Worm (Caenorhabditis elegans) whole organism, L3 larva: ENCODE measurements around the gene cpg-9.

Experiments used
- ZK546.5 ChIP-seq: sonication (generic microtip); optimal IDR thresholded peaks from 2 replicates; lab custom pipeline; 2017; ENCODE audit warnings: missing biosample characterization, missing genetic modification characterization
- ceh-16 ChIP-seq: sonication (generic microtip); optimal IDR thresholded peaks from 2 replicates; lab custom pipeline; 2017; ENCODE audit warnings: missing biosample characterization, missing genetic modification characterization
- ceh-28 ChIP-seq: fragments of 150-350 bp; optimal IDR thresholded peaks from 2 replicates; lab custom pipeline; 2014; ENCODE audit warnings: missing biosample characterization, missing genetic modification reagents, missing genetic modification characterization
- ceh-82 ChIP-seq: fragments of 150-350 bp; optimal IDR thresholded peaks from 2 replicates; lab custom pipeline; 2014; ENCODE audit warnings: missing biosample characterization, missing genetic modification characterization
- daf-12 ChIP-seq: fragments of 150-350 bp; optimal IDR thresholded peaks from 2 replicates; lab custom pipeline; 2014; ENCODE audit warnings: missing biosample characterization, missing genetic modification reagents, missing genetic modification characterization
- egl-27 ChIP-seq: sonication (generic microtip); optimal IDR thresholded peaks from 4 replicates; lab custom pipeline; 2017; ENCODE audit warnings: missing biosample characterization, missing genetic modification reagents, missing genetic modification characterization
- elt-1 ChIP-seq: fragments of 150-350 bp; optimal IDR thresholded peaks from 2 replicates; lab custom pipeline; 2014; ENCODE audit warnings: missing biosample characterization, missing genetic modification characterization
- elt-2 ChIP-seq: sonication (generic microtip); optimal IDR thresholded peaks from 2 replicates; lab custom pipeline; 2016; ENCODE audit warnings: missing genetic modification reagents, mild to moderate bottlenecking, missing genetic modification characterization, missing compliant biosample characterization
- eor-1 ChIP-seq, 2 experiments: fragments of 150-350 bp; optimal IDR thresholded peaks; 2 replicates each; lab custom pipeline; 2014 to 2018; ENCODE audit warnings: missing biosample characterization in 2 of 2, missing genetic modification characterization in 2 of 2
- fkh-2 ChIP-seq: fragments of 150-350 bp; optimal IDR thresholded peaks from 2 replicates; lab custom pipeline; 2014; ENCODE audit warnings: missing biosample characterization, missing genetic modification reagents, missing genetic modification characterization
- jun-1 ChIP-seq: fragments of 150-350 bp; optimal IDR thresholded peaks from 2 replicates; lab custom pipeline; 2014; ENCODE audit warnings: missing biosample characterization, missing genetic modification reagents, missing genetic modification characterization
- lin-15B ChIP-seq: fragments of 150-350 bp; optimal IDR thresholded peaks from 2 replicates; lab custom pipeline; 2014; ENCODE audit warnings: missing biosample characterization, missing genetic modification characterization
- lin-39 ChIP-seq: fragments of 150-350 bp; optimal IDR thresholded peaks from 2 replicates; lab custom pipeline; 2018; ENCODE audit warnings: missing biosample characterization, missing genetic modification reagents, missing genetic modification characterization
- lsy-12 ChIP-seq: sonication (generic microtip); optimal IDR thresholded peaks from 2 replicates; lab custom pipeline; 2016; ENCODE audit warnings: mild to moderate bottlenecking, missing genetic modification characterization, missing compliant biosample characterization
- mdl-1 ChIP-seq: fragments of 150-350 bp; optimal IDR thresholded peaks from 2 replicates; lab custom pipeline; 2014; ENCODE audit warnings: missing biosample characterization, missing genetic modification characterization
- mml-1 ChIP-seq: fragments of 150-350 bp; sonication (generic microtip); optimal IDR thresholded peaks from 3 replicates; lab custom pipeline; 2014; ENCODE audit warnings: missing biosample characterization, missing genetic modification characterization
- nhr-12 ChIP-seq: fragments of 150-350 bp; optimal IDR thresholded peaks from 2 replicates; lab custom pipeline; 2014; ENCODE audit warnings: missing biosample characterization, missing genetic modification characterization
- nhr-25 ChIP-seq: sonication (generic microtip); optimal IDR thresholded peaks from 2 replicates; lab custom pipeline; 2017; ENCODE audit warnings: missing biosample characterization, missing genetic modification characterization
- nhr-28 ChIP-seq: fragments of 150-350 bp; optimal IDR thresholded peaks from 2 replicates; lab custom pipeline; 2014; ENCODE audit warnings: missing biosample characterization, missing genetic modification characterization
- nhr-67 ChIP-seq: fragments of 150-350 bp; optimal IDR thresholded peaks from 2 replicates; lab custom pipeline; 2014; ENCODE audit warnings: missing biosample characterization, missing genetic modification characterization
- nhr-77 ChIP-seq: fragments of 150-350 bp; optimal IDR thresholded peaks from 2 replicates; lab custom pipeline; 2014; ENCODE audit warnings: missing biosample characterization, missing genetic modification characterization
- pha-4 ChIP-seq: fragments of 150-350 bp; optimal IDR thresholded peaks from 2 replicates; lab custom pipeline; 2014; ENCODE audit warnings: missing biosample characterization, missing genetic modification reagents, missing genetic modification characterization
- pqm-1 ChIP-seq: fragments of 150-350 bp; optimal IDR thresholded peaks from 2 replicates; lab custom pipeline; 2017; ENCODE audit warnings: missing biosample characterization, missing genetic modification characterization, inconsistent platforms
- sea-2 ChIP-seq: fragments of 150-350 bp; sonication (generic microtip); optimal IDR thresholded peaks from 4 replicates; lab custom pipeline; 2014; ENCODE audit warnings: missing biosample characterization, missing genetic modification reagents, missing genetic modification characterization
- skn-1 ChIP-seq: fragments of 150-350 bp; optimal IDR thresholded peaks from 2 replicates; lab custom pipeline; 2014; ENCODE audit warnings: missing biosample characterization, missing genetic modification characterization
- snpc-4 ChIP-seq: fragments of 150-350 bp; optimal IDR thresholded peaks from 2 replicates; lab custom pipeline; 2014; ENCODE audit warnings: missing biosample characterization, missing genetic modification characterization
- tbx-2 ChIP-seq: sonication (generic microtip); optimal IDR thresholded peaks from 2 replicates; lab custom pipeline; 2016; ENCODE audit warnings: mild to moderate bottlenecking, missing genetic modification characterization, missing compliant biosample characterization
- unc-39 ChIP-seq: sonication (generic microtip); optimal IDR thresholded peaks from 4 replicates; lab custom pipeline; 2017; ENCODE audit warnings: missing biosample characterization, missing genetic modification characterization
- unc-62 ChIP-seq: fragments of 150-350 bp; sonication (generic microtip); optimal IDR thresholded peaks from 4 replicates; lab custom pipeline; 2014; ENCODE audit warnings: missing biosample characterization, missing genetic modification reagents, missing genetic modification characterization
- zag-1 ChIP-seq: fragments of 150-350 bp; optimal IDR thresholded peaks from 2 replicates; lab custom pipeline; 2014; ENCODE audit warnings: missing biosample characterization, missing genetic modification characterization
- ztf-11 ChIP-seq: fragments of 150-350 bp; optimal IDR thresholded peaks from 2 replicates; lab custom pipeline; 2014; ENCODE audit warnings: missing biosample characterization, missing genetic modification characterization

cpg-9 gene

ce11 chrIV:3076802-3077201 is 6.8 kb upstream of the cpg-9 start:
- TF ChIP-seq lsy-12 (tag; lab: Kevin White, UChicago) = no peak
- TF ChIP-seq nhr-77 (tag; lab: Kevin White, UChicago) = no peak
- no peak for TF ChIP-seq zag-1

DNA sequence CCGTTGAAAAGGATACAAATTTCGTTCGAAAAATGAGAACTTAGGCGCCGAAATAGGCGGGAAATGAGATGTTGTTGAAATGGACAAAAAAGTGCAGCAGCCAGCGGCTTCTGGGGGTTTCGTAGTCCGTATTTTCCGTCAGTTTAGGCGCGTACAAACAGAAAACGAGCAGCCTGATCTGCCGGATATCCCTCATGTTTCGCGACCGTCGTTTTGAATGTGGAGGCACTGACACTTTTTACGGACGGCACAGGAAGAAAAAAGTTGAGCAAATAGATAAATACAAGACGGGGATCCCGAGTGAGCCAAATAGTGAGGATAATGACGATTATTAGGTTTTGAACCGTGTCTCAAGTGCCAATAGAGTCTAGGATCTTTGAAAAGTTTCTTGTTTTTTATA is 6.2 kb upstream of the cpg-9 start, which contains the start of gene Y67D8C.22:
Gene Y67D8C.22 (minus strand): TSS at position 101 of the 400 bp plus-strand sequence.
- no peak for TF ChIP-seq ztf-11 (tag; lab: Kevin White, UChicago)
- TF ChIP-seq fkh-2 (tag; lab: Kevin White, UChicago) = no peak
- no peak for TF ChIP-seq snpc-4 (tag; lab: Kevin White, UChicago)
- TF ChIP-seq tbx-2 (tag; lab: Kevin White, UChicago) = no peak
- no peak for TF ChIP-seq ceh-16 (tag; lab: Kevin White, UChicago)
- TF ChIP-seq mml-1 (tag; lab: Kevin White, UChicago) = no peak
- no peak for TF ChIP-seq skn-1
- TF ChIP-seq nhr-28 (tag; lab: Kevin White, UChicago) = no peak
- no peak for TF ChIP-seq elt-2
- no peak for TF ChIP-seq lsy-12 (tag; lab: Kevin White, UChicago)
- TF ChIP-seq mdl-1 (tag; lab: Kevin White, UChicago) = no peak
- TF ChIP-seq ceh-28 (tag; lab: Kevin White, UChicago) = no peak

DNA sequence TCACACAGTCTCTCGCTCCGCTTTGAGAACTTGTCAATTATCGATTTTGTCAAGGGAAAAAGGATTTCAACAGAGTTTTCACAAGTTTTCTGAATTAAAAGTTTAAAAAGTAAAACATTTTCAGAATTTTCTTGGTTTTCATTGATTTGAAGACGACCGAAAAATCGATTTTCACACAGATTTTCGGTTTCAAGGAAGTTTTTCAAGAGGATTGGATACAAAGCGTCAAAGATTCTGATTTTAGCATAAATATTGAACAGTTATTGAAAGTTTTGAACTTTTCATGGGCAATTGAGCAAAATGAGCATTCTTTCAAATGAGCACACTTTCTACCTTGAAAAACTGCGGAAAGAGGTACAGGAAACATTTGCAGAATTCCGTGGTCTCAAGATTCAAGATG is 2.0 kb upstream of the cpg-9 start, which contains the start of gene Y67D8C.2:
Gene Y67D8C.2 (plus strand): TSS at position 301 of the 400 bp plus-strand sequence.
- no peak for TF ChIP-seq nhr-28 (tag; lab: Kevin White, UChicago)
- no peak for TF ChIP-seq elt-1
- no peak for TF ChIP-seq egl-27 (tag; lab: Kevin White, UChicago)
- TF ChIP-seq sea-2 (GFP tag; lab: Kevin White, UChicago) = no peak
- no peak for TF ChIP-seq pha-4 (tag; lab: Kevin White, UChicago)
- TF ChIP-seq daf-12 (tag; lab: Kevin White, UChicago) = no peak
- no peak for TF ChIP-seq nhr-12
- no peak for TF ChIP-seq unc-39 (tag; lab: Kevin White, UChicago)
- TF ChIP-seq ceh-16 (tag; lab: Kevin White, UChicago) = no peak

DNA sequence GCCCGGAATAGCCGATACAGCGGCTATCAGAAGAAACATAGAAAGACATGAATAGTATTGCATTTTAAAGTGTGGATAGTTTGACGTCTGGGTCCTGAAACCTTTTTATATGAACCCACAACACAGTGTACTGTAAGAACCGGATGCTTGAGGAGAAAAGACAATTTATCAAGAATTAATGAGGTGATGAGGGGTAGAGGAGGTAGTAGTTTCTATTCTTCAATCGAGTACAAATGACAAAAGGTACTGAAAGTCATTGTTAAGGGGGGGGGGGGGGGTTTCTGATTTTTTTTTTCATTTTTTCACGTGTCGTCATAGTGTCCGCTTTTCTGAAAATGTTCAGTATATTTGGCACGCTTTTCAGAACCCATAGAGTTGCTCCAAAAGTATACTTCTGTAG is 3.2 kb downstream of the cpg-9 start, which contains the start of gene Y67D8C.7:
Gene Y67D8C.7 (minus strand): TSS at position 101 of the 400 bp plus-strand sequence.
- TF ChIP-seq elt-2 = no peak
- no peak for TF ChIP-seq eor-1 (tag; optimal IDR thresholded peaks at IDR 0.05; lab: Kevin White, UChicago)
- no peak for TF ChIP-seq skn-1
- TF ChIP-seq ceh-16 (tag; lab: Kevin White, UChicago) = no peak
- TF ChIP-seq egl-27 (tag; lab: Kevin White, UChicago) = no peak
- no peak for TF ChIP-seq ceh-82
- no peak for TF ChIP-seq unc-62 (GFP tag; lab: Kevin White, UChicago)
- no peak for TF ChIP-seq pqm-1 (tag; lab: Kevin White, UChicago)
- no peak for TF ChIP-seq lin-39 (tag; lab: Kevin White, UChicago)
- TF ChIP-seq tbx-2 (tag; lab: Kevin White, UChicago) = no peak
- no peak for TF ChIP-seq nhr-25
- TF ChIP-seq, all 47 proteins: peak for 0

ce11 chrIV:3062936-3063439 is 7.0 kb downstream of the cpg-9 start, which contains the start of gene Y67D8C.6:
Y67D8C.6 (minus strand) TSS chrIV:3063389.
- TF ChIP-seq eor-1 (tag; optimal IDR thresholded peaks at IDR 0.05; lab: Kevin White, UChicago) = no peak
- no peak for TF ChIP-seq mdl-1 (tag; lab: Kevin White, UChicago)
- TF ChIP-seq tbx-2 (tag; lab: Kevin White, UChicago) = no peak
- no peak for TF ChIP-seq mml-1 (tag; lab: Kevin White, UChicago)

DNA sequence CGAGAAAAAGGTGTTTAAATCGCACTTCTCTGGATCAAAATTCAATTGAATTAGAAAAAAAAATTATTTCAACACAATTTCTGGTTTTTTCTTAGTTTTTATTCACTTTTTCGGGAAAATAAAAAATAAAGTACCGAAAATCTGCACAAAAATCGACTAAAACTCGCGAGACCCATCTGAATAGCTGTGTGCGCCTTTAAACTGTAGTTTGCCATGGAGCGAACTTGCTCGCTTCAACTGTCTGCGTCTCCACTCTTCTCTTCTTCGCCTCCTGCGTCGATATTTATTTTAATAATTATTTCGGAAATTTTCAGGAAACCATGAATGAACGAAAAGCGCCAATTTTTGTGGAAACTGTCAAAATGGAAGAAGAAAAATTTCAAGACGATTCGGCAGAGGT is 14.2 kb downstream of the cpg-9 start:
- TF ChIP-seq jun-1 (no peak), fkh-2 (tag; lab: Kevin White, UChicago) (no peak), nhr-67 (tag; lab: Kevin White, UChicago) (no peak), ZK546.5 (tag; lab: Kevin White, UChicago) (no peak)

- TF ChIP-seq pha-4 (tag; lab: Kevin White, UChicago) = peak; percentile 38
- TF ChIP-seq egl-27 (tag; lab: Kevin White, UChicago) = no peak
- TF ChIP-seq lin-15B (tag; lab: Kevin White, UChicago) = peak; percentile 57
Observed at ce11 chrIV:3055320-3055719, 14.7 kb downstream of the cpg-9 start.
